Worm (Caenorhabditis elegans): ENCODE measurements around the gene ilys-2.
A peak's percentile ranks its signal among the peaks of the same experiment; 100 is the strongest.

The ilys-2 gene

DNA sequence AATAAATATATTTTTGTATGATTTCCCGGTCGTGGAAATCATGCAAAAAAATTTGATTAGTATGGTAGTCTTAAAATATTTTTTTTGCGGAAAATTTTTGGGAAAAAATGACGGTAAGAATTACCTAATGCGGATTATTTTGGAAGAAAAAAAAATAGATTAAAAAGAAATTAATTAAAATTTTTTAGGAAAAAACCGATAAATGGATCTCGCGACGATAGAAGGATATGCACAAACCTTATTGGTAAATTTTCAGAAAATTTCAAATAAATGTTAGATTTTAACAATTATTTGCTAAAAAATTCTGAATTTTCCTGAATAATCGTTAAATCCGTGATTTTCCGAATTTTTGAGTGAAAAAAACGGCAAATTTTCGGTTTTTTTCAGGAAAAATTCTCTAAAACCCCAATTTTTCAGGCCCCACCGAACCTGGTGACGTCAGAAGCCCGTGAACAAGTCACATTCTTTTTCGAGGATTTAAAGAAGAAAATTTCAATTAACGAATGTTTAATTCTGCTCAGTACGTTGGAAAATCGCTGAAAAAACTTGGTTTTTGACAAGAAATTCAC lies 30.2 kb downstream of the ilys-2 start, which contains the start of gene Y69A2AR.16 (continued):
- no peak for TF ChIP-seq daf-8 (GFP tag; IDR thresholded peaks at IDR 0.05)
- no peak for TF ChIP-seq jun-1 (tag; optimal IDR thresholded peaks at IDR 0.05)
- TF ChIP-seq mxl-3 (GFP tag; optimal IDR thresholded peaks at IDR 0.05): no peak
- TF ChIP-seq dve-1 (tag; optimal IDR thresholded peaks at IDR 0.05; ENCODE audit: insufficient read depth): no peak
- TF ChIP-seq T26A8.4 (GFP tag; IDR thresholded peaks at IDR 0.05): peak; percentile 30; the same call in 1 of the 2 replicates
- no peak for TF ChIP-seq egl-27 (tag; optimal IDR thresholded peaks at IDR 0.05)
- TF ChIP-seq lin-13 (GFP tag; optimal IDR thresholded peaks at IDR 0.05): no peak
- no peak for TF ChIP-seq ztf-11 (tag; optimal IDR thresholded peaks at IDR 0.05)
- TF ChIP-seq sdz-12 (GFP tag; optimal IDR thresholded peaks at IDR 0.05): no peak
- TF ChIP-seq saeg-2 (GFP tag; IDR thresholded peaks at IDR 0.05): no peak
- TF ChIP-seq F10B5.3 (tag; optimal IDR thresholded peaks at IDR 0.05): no peak
- no peak for TF ChIP-seq fos-1 (tag; optimal IDR thresholded peaks at IDR 0.05)
- peak; percentile 30 for TF ChIP-seq nhr-102 (tag; optimal IDR thresholded peaks at IDR 0.05)
- no peak for TF ChIP-seq daf-12 (tag; optimal IDR thresholded peaks at IDR 0.05)
- TF ChIP-seq D1046.2 (GFP tag; IDR thresholded peaks at IDR 0.05): no peak
- TF ChIP-seq gei-8 (GFP tag; optimal IDR thresholded peaks at IDR 0.05): no peak
- no peak for TF ChIP-seq ces-1 (GFP tag; optimal IDR thresholded peaks at IDR 0.05)
- peak; percentile 10 for TF ChIP-seq aha-1 (tag)
- no peak for TF ChIP-seq madf-5 (GFP tag; IDR thresholded peaks at IDR 0.05)
- TF ChIP-seq fkh-10 (GFP tag; optimal IDR thresholded peaks at IDR 0.05): no peak
- no peak for TF ChIP-seq Y75B8A.6 (GFP tag; IDR thresholded peaks at IDR 0.05)
- TF ChIP-seq hmg-1.1 (GFP tag; IDR thresholded peaks at IDR 0.05): no peak

DNA sequence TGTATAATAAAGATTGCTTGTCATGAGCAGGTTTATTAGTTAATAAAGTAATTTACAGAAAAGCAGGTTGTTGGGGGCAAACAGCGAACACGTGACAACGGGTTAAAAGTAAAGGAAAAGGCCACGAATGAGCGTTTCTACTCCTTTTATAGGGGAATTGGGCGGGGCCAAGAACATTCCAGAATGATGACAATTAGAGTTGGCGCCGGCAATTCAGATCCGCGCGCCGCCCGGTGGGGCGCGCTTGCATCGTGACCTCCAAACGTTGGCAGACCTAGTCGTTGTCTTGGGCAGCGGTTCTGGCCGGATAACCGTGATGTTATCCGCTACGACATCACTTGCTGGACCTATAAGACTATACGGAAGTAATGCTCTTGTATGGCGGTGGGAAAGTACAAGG lies 35.1 kb downstream of the ilys-2 start:
- TF ChIP-seq set-16 (GFP tag; IDR thresholded peaks at IDR 0.05) (peak; percentile 27; the same call in 1 of the 2 replicates), lin-38 (GFP tag; IDR thresholded peaks at IDR 0.05) (0 out of 2 replicates have a peak, but pooled peaks have one; percentile 37), egl-43 (GFP tag; IDR thresholded peaks at IDR 0.05) (peak; percentile 51; the same call in 1 of the 2 replicates)

- TF ChIP-seq ZK546.5 (tag; optimal IDR thresholded peaks at IDR 0.05): no peak
- no peak for TF ChIP-seq cey-2 (tag; optimal IDR thresholded peaks at IDR 0.05; ENCODE audit: borderline replicate concordance, insufficient read depth)
- no peak for TF ChIP-seq duxl-1 (tag; optimal IDR thresholded peaks at IDR 0.05; ENCODE audit: poor library complexity)
Observed at ce11 chrIV:2507824-2508223, 40.3 kb downstream of the ilys-2 start, which contains the start of gene Y69A2AR.22. Gene Y69A2AR.22 (minus strand): TSS chrIV:2507924.

All from whole organism, L4 larva.